Worm (Caenorhabditis elegans): ENCODE measurements around the gene rpb-6.

- TF ChIP-seq tlf-1 (GFP tag; optimal IDR thresholded peaks at IDR 0.05) (no peak), bed-1 (GFP tag; IDR thresholded peaks at IDR 0.05) (no peak), dox-1 (GFP tag; IDR thresholded peaks at IDR 0.05) (no peak), ceh-58 (GFP tag; IDR thresholded peaks at IDR 0.05) (no peak), tbx-9 (tag; optimal IDR thresholded peaks at IDR 0.05; ENCODE audit: borderline replicate concordance) (no peak)
Measured at ce11 chrII:10537571-10537970, 41.6 kb upstream of the rpb-6 start, which contains the start of gene R166.2.

Data from whole organism, young adult.